Worm (Caenorhabditis elegans): ENCODE data around the gene T13F2.4.

T13F2.4 gene

ce11 chrIV:9777535-9777934 is 12.1 kb upstream of the T13F2.4 start, which contains the start of gene sna-2 (continued):
- TF ChIP-seq unc-130 (tag; optimal IDR thresholded peaks at IDR 0.05) (no peak), lir-3 (tag; optimal IDR thresholded peaks at IDR 0.05; ENCODE audit: poor library complexity) (peak; percentile 83), nhr-20 (tag; optimal IDR thresholded peaks at IDR 0.05) (peak; percentile 47)

DNA sequence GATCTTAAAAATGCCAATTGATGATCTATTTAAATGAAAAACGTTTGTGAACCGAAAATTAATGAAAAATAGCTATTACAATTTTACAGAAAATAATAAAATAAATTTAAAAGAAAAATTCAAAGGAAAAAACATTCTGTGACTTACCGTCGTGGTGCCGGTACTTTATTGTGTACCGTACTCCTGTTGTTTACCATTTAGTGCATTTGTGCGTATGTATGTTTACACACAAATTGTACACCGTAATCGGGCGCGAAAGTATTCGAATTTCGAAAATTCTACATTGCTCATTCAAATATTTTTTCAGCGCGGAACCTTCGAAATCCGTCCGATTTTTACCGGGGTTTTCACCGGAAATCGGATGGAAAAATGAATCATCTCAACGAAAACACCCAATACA is 11.6 kb upstream of the T13F2.4 start, which contains the start of gene T13F2.6:
Gene T13F2.6, plus strand, starts transcription at position 306 of the 400 bp plus-strand sequence.
- no peak for TF ChIP-seq lsy-2 (tag; optimal IDR thresholded peaks at IDR 0.05)

ce11 chrIV:9784689-9785088 is 4.9 kb upstream of the T13F2.4 start, which contains the start of gene sre-4:
sre-4 (minus strand) TSS chrIV:9784789.
- TF ChIP-seq unc-62 (GFP tag; optimal IDR thresholded peaks at IDR 0.05) (no peak), zag-1 (tag; optimal IDR thresholded peaks at IDR 0.05) (no peak), dsc-1 (tag; optimal IDR thresholded peaks at IDR 0.05) (peak; percentile 9), nhr-76 (tag; optimal IDR thresholded peaks at IDR 0.05) (no peak)

DNA sequence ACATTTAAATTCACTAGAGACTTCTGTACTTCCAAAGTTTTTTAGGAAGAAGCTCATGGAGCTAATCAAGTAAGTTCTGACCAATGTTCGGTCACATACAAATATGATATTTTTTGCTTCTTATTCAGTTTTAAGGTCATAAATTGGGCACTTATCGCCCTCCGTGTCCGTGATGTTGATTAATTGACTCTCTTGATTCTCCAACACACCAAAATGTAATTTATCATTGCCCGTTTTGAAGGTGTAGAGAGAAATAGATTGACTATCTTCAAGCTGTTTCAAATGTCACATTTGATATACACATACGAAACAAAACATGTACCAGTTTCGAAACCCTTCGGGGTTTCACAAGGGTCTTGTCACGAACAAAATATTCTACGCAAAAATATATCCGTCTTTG is 1.1 kb downstream of the T13F2.4 start:
- TF ChIP-seq blmp-1 (tag; optimal IDR thresholded peaks at IDR 0.05) (peak; percentile 17), efl-3 (GFP tag; optimal IDR thresholded peaks at IDR 0.05) (peak; percentile 34), irx-1 (tag; optimal IDR thresholded peaks at IDR 0.05) (peak; percentile 42), nhr-85 (tag) (peak; percentile 86), snu-23 (GFP tag; optimal IDR thresholded peaks at IDR 0.05) (peak; percentile 22), hlh-17 (GFP tag; optimal IDR thresholded peaks at IDR 0.05; ENCODE audit: borderline replicate concordance) (no peak), lir-3 (tag; optimal IDR thresholded peaks at IDR 0.05; ENCODE audit: poor library complexity) (no peak), vab-15 (tag; optimal IDR thresholded peaks at IDR 0.05) (peak; percentile 66), tbx-2 (tag; optimal IDR thresholded peaks at IDR 0.05) (peak; percentile 15), pag-3 (tag; optimal IDR thresholded peaks at IDR 0.05; ENCODE audit: borderline replicate concordance, insufficient read depth) (no peak), nhr-28 (tag; optimal IDR thresholded peaks at IDR 0.05) (no peak), nhr-20 (tag; optimal IDR thresholded peaks at IDR 0.05) (peak; percentile 17), lin-39 (tag; optimal IDR thresholded peaks at IDR 0.05) (peak; percentile 47), nhr-71 (tag; optimal IDR thresholded peaks at IDR 0.05) (peak; percentile 39)

DNA sequence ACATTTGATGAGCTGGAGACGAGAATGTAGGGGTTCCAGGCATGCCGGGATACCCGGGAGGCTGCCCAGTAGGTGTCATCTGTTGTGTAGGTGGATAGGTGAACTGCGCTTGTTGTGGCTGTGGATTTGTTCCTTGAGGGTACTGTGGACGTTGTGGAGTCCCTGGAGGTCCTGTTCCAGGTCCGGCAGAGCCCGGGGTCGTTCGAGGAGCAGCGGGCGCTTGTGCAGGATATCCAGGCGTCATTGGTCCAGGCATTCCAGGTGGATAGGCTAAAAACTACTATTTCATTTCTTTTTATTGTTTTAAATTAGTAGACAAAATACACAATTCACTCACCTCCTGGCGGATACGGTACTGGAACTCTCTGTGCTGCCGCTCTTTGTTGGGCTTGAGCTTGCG is 5.7 kb downstream of the T13F2.4 start:
- TF ChIP-seq fkh-4 (tag; optimal IDR thresholded peaks at IDR 0.05; ENCODE audit: borderline replicate concordance) (no peak), efl-1 (optimal IDR thresholded peaks at IDR 0.05) (no peak), efl-1 (GFP tag; optimal IDR thresholded peaks at IDR 0.05 in 1 of 2) (peak in 1 of 2 experiments; percentile 92)

DNA sequence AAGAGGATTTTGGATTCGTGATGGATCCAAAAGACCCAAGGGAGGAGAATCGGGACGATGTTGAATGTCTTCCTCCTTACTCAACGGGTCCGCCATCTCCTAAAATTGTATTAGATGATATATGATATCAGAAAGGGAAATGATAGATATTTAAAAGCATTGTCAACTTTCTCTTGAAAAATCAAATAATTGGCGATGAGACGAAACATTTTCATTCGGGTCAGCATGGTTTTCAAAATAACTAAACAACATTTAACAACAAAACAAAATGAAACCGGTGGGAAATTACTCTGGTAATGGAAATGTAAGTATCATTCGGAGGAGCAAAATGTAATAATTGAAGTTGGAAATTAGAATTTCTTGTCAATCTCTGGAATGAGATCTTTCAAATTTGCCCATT is 6.9 kb downstream of the T13F2.4 start, which contains the start of gene pis-1:
Gene pis-1, minus strand, starts transcription at position 101 of the 400 bp plus-strand sequence.
- TF ChIP-seq nhr-85 (tag) (peak; percentile 20), nhr-19 (GFP tag; conservative IDR thresholded peaks at IDR 0.05) (no peak)

ce11 chrIV:9797304-9798003 is 7.9 kb downstream of the T13F2.4 start, which contains the start of gene T13F2.2:
T13F2.2 (minus strand) TSS chrIV:9797354.
- no peak for TF ChIP-seq ces-1 (GFP tag; optimal IDR thresholded peaks at IDR 0.05)
- TF ChIP-seq C04F5.9 (tag; optimal IDR thresholded peaks at IDR 0.05): no peak
- no peak for TF ChIP-seq ztf-4 (tag; optimal IDR thresholded peaks at IDR 0.05)
- TF ChIP-seq aly-2 (tag; optimal IDR thresholded peaks at IDR 0.05): no peak
- no peak for TF ChIP-seq nhr-76 (tag; optimal IDR thresholded peaks at IDR 0.05)
- no peak for TF ChIP-seq unc-98 (GFP tag; IDR thresholded peaks at IDR 0.05)
- TF ChIP-seq fos-1 (tag; optimal IDR thresholded peaks at IDR 0.05): no peak
- TF ChIP-seq sup-37 (GFP tag; optimal IDR thresholded peaks at IDR 0.05): no peak
- TF ChIP-seq fkh-8 (tag; optimal IDR thresholded peaks at IDR 0.05): no peak
- no peak for TF ChIP-seq isw-1 (GFP tag; IDR thresholded peaks at IDR 0.05)
- TF ChIP-seq nhr-47 (tag; optimal IDR thresholded peaks at IDR 0.05): no peak
- TF ChIP-seq lsy-2 (tag; optimal IDR thresholded peaks at IDR 0.05): peak; percentile 8 to 38
- no peak for TF ChIP-seq pqm-1 (tag; optimal IDR thresholded peaks at IDR 0.05)
- TF ChIP-seq pax-3 (tag; optimal IDR thresholded peaks at IDR 0.05): no peak
- TF ChIP-seq tlp-1 (tag; optimal IDR thresholded peaks at IDR 0.05): peak; percentile 44
- peak; percentile 24 for TF ChIP-seq nhr-71 (tag; optimal IDR thresholded peaks at IDR 0.05)
- TF ChIP-seq nhr-77 (tag; optimal IDR thresholded peaks at IDR 0.05): no peak
- no peak for TF ChIP-seq alr-1 (tag; optimal IDR thresholded peaks at IDR 0.05; ENCODE audit: borderline replicate concordance)
- TF ChIP-seq lin-35 (GFP tag; optimal IDR thresholded peaks at IDR 0.05): peak in 1 of 2 experiments; percentile 15
- TF ChIP-seq skn-1 (tag; optimal IDR thresholded peaks at IDR 0.05): no peak
